Fruit fly (Drosophila melanogaster) whole organism, pupa: Measurements from ENCODE around the gene Nelf-E.

Experiments used
- CG32121 ChIP-seq: fragments of 200-800 bp; sonication (Bioruptor generic); IDR thresholded peaks from 2 replicates; pipeline ENCODE4 v1.3.6; 2022; ENCODE audit warnings: missing biosample characterization, missing genetic modification characterization
- Snoo ChIP-seq: fragments of 200-800 bp; sonication (Bioruptor generic); optimal IDR thresholded peaks from 3 replicates; lab custom pipeline; 2017; ENCODE audit warnings: missing biosample characterization, mild to moderate bottlenecking, missing genetic modification characterization, inconsistent platforms
- rn ChIP-seq: fragments of 200-800 bp; sonication (Bioruptor generic); IDR thresholded peaks from 2 replicates; pipeline ENCODE4 v1.3.6; 2022; ENCODE audit warnings: missing biosample characterization, missing genetic modification characterization

DNA sequence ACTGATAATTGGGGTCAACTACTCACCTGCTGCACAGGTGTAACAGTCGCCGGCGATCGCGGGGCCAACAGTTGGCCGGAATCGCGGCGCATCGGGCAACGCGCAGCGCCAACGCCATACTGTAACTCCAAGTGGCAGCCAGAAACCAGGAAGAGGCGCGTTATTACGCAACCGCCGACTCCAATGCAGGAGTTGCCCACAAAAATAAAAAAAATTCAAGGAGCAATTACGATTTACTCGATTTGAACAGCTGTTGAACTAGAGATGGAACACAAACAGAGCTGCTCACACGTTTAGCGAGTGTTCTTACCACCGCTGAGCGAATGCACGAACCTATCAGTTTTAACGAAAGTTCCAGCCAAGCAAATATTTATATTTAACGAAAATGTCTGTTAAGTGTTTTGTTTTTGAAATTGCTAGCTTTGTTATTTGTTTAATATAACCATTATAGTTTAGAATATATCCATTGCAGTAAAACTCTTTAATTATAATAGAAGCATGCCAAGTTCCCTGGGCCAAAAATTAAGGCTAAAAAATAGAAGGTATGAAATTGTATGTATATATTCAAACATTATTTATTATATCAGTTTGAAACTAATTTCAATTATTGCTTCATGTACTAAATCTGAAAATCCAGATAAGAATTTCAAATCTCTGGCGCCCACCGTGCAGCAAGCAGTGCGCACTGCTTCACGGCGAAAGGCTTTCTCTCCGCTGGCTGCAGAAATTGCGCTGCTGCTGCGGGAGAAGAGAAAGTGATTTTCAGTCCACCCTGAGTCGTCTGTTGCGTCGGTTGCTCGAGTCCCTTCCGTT, 3.4 kb upstream of the Nelf-E start, which contains the start of the genes CG5989 and CG6282:
- TF ChIP-seq Snoo = no peak
- TF ChIP-seq CG32121 (GFP tag; lab: Robert Waterston, UW) = no peak
- no peak for TF ChIP-seq rn (GFP tag; lab: Robert Waterston, UW)
